Comparison of ENCODE assay signal across 1 fruit fly cellular context in genomic region chrX:6528508-6528998, dm6.
TF ChIP-seq lines count a peak whose summit lies in the region.

Gene Agxt, plus strand, starts transcription at chrX:6528948.

TF ChIP-seq in whole organism, embryonic, 481 proteins besides CTCF, POLR2A, EP300 and RAD21 (continued from another document and continues in another):
- TF ChIP-seq insv (GFP tag; optimal IDR thresholded peaks at IDR 0.05; lab: Kevin White, UChicago) (no peak), Atf6 (GFP tag; IDR thresholded peaks at IDR 0.05; lab: Robert Waterston, UW) (no peak), sna (GFP tag; IDR thresholded peaks at IDR 0.05; lab: Robert Waterston, UW; ENCODE audit: partially characterized antibody) (no peak), rib (GFP tag; IDR thresholded peaks at IDR 0.05; lab: Robert Waterston, UW) (no peak), bcd (GFP tag; optimal IDR thresholded peaks at IDR 0.05; lab: Kevin White, UChicago) (no peak), CG14710 (tag; optimal IDR thresholded peaks at IDR 0.05; lab: Kevin White, UChicago) (no peak), pho (GFP tag; optimal IDR thresholded peaks at IDR 0.05; lab: Kevin White, UChicago) (no peak), corto (GFP tag; optimal IDR thresholded peaks at IDR 0.05; lab: Kevin White, UChicago) (no peak), CG3281 (GFP tag; optimal IDR thresholded peaks at IDR 0.05; lab: Kevin White, UChicago) (no peak), Hmr (GFP tag; optimal IDR thresholded peaks at IDR 0.05; lab: Kevin White, UChicago) (peak; percentile 28), CG17361 (GFP tag; IDR thresholded peaks at IDR 0.05; lab: Robert Waterston, UW) (no peak), ERR (GFP tag; optimal IDR thresholded peaks at IDR 0.05; lab: Kevin White, UChicago) (no peak), Stat92E (GFP tag; optimal IDR thresholded peaks at IDR 0.05; lab: Kevin White, UChicago) (no peak), fd64A (GFP tag; optimal IDR thresholded peaks at IDR 0.05; lab: Kevin White, UChicago) (no peak), CG11398 (GFP tag; optimal IDR thresholded peaks at IDR 0.05; lab: Kevin White, UChicago) (no peak), CG10654 (GFP tag; optimal IDR thresholded peaks at IDR 0.05; lab: Kevin White, UChicago) (no peak), Antp (GFP tag; optimal IDR thresholded peaks at IDR 0.05; lab: Kevin White, UChicago) (no peak), Bgb (GFP tag; IDR thresholded peaks at IDR 0.05; lab: Robert Waterston, UW; ENCODE audit: partially characterized antibody) (no peak), zen (tag; optimal IDR thresholded peaks at IDR 0.05; lab: Kevin White, UChicago) (no peak), ftz-f1 (GFP tag; optimal IDR thresholded peaks at IDR 0.05; lab: Kevin White, UChicago) (peak; percentile 23), mam (GFP tag; optimal IDR thresholded peaks at IDR 0.05; lab: Kevin White, UChicago) (peak; percentile 17), D (optimal IDR thresholded peaks at IDR 0.05; lab: Kevin White, UChicago) (no peak), D (GFP tag; optimal IDR thresholded peaks at IDR 0.05; lab: Kevin White, UChicago) (no peak), NC2β (GFP tag; optimal IDR thresholded peaks at IDR 0.05; lab: Kevin White, UChicago) (no peak), Rfx (GFP tag; IDR thresholded peaks at IDR 0.05; lab: Robert Waterston, UW) (peak; percentile 56; the same call in 1 of the 2 replicates), nerfin-1 (tag; optimal IDR thresholded peaks at IDR 0.05; lab: Kevin White, UChicago) (no peak), CG13894 (tag; optimal IDR thresholded peaks at IDR 0.05; lab: Kevin White, UChicago) (no peak), cad (GFP tag; optimal IDR thresholded peaks at IDR 0.05; lab: Kevin White, UChicago) (no peak), Neu2 (GFP tag; optimal IDR thresholded peaks at IDR 0.05; lab: Kevin White, UChicago; ENCODE audit: borderline replicate concordance) (no peak), tio (GFP tag; optimal IDR thresholded peaks at IDR 0.05; lab: Kevin White, UChicago) (no peak), CG13287 (GFP tag; IDR thresholded peaks at IDR 0.05; lab: Robert Waterston, UW; ENCODE audit: partially characterized antibody) (no peak), Taf1 (GFP tag; IDR thresholded peaks at IDR 0.05; lab: Robert Waterston, UW) (no peak), CG7786 (GFP tag; optimal IDR thresholded peaks at IDR 0.05; lab: Kevin White, UChicago) (no peak), vfl (GFP tag; optimal IDR thresholded peaks at IDR 0.05; lab: Kevin White, UChicago) (no peak), lilli (GFP tag; optimal IDR thresholded peaks at IDR 0.05; lab: Kevin White, UChicago) (no peak), Kr (GFP tag; optimal IDR thresholded peaks at IDR 0.05; lab: Kevin White, UChicago) (no peak), CG8089 (GFP tag; optimal IDR thresholded peaks at IDR 0.05; lab: Kevin White, UChicago) (no peak), Fer2 (tag; optimal IDR thresholded peaks at IDR 0.05; lab: Kevin White, UChicago) (no peak), CG9215 (GFP tag; IDR thresholded peaks at IDR 0.05; lab: Robert Waterston, UW) (no peak), CG5180 (GFP tag; optimal IDR thresholded peaks at IDR 0.05; lab: Kevin White, UChicago) (no peak), CG14014 (GFP tag; IDR thresholded peaks at IDR 0.05; lab: Robert Waterston, UW) (0 out of 2 replicates have a peak, but pooled peaks have one; percentile 10), BtbVII (GFP tag; optimal IDR thresholded peaks at IDR 0.05; lab: Kevin White, UChicago) (no peak), Xrp1 (GFP tag; IDR thresholded peaks at IDR 0.05; lab: Robert Waterston, UW) (peak; percentile 44; the same call in 1 of the 2 replicates), zfh1 (GFP tag; IDR thresholded peaks at IDR 0.05; lab: Robert Waterston, UW) (no peak), CG12071 (GFP tag; optimal IDR thresholded peaks at IDR 0.05; lab: Kevin White, UChicago) (no peak), CG15073 (GFP tag; optimal IDR thresholded peaks at IDR 0.05; lab: Kevin White, UChicago) (no peak), D19B (GFP tag; optimal IDR thresholded peaks at IDR 0.05; lab: Kevin White, UChicago) (no peak), Ptx1 (GFP tag; IDR thresholded peaks at IDR 0.05; lab: Robert Waterston, UW) (peak; percentile 53), dpn (GFP tag; optimal IDR thresholded peaks at IDR 0.05; lab: Kevin White, UChicago) (peak in 1 of 2 experiments; percentile 11), C15 (GFP tag; IDR thresholded peaks at IDR 0.05; lab: Robert Waterston, UW) (no peak), chif (GFP tag; optimal IDR thresholded peaks at IDR 0.05; lab: Kevin White, UChicago) (no peak), kah (GFP tag; optimal IDR thresholded peaks at IDR 0.05; lab: Kevin White, UChicago) (no peak), Gsc (GFP tag; IDR thresholded peaks at IDR 0.05; lab: Robert Waterston, UW) (no peak), shn (GFP tag; optimal IDR thresholded peaks at IDR 0.05; lab: Kevin White, UChicago) (no peak), Doc2 (GFP tag; IDR thresholded peaks at IDR 0.05; lab: Robert Waterston, UW) (no peak), Fer1 (GFP tag; optimal IDR thresholded peaks at IDR 0.05; lab: Kevin White, UChicago) (peak; percentile 0), emc (GFP tag; optimal IDR thresholded peaks at IDR 0.05; lab: Kevin White, UChicago) (no peak), CG6683 (GFP tag; optimal IDR thresholded peaks at IDR 0.05; lab: Kevin White, UChicago) (no peak), CG6654 (GFP tag; optimal IDR thresholded peaks at IDR 0.05; lab: Kevin White, UChicago) (no peak), BEAF-32 (GFP tag; optimal IDR thresholded peaks at IDR 0.05; lab: Kevin White, UChicago) (no peak), CHES-1-like (GFP tag; optimal IDR thresholded peaks at IDR 0.05; lab: Kevin White, UChicago) (no peak), dan (GFP tag; IDR thresholded peaks at IDR 0.05; lab: Robert Waterston, UW) (no peak), ro (GFP tag; IDR thresholded peaks at IDR 0.05; lab: Robert Waterston, UW) (no peak), dmrt11E (tag; optimal IDR thresholded peaks at IDR 0.05; lab: Kevin White, UChicago) (no peak), chm (GFP tag; IDR thresholded peaks at IDR 0.05; lab: Robert Waterston, UW) (no peak), gfzf (GFP tag; optimal IDR thresholded peaks at IDR 0.05; lab: Kevin White, UChicago) (no peak), lab (GFP tag; optimal IDR thresholded peaks at IDR 0.05; lab: Kevin White, UChicago) (peak; percentile 58), CG10543 (GFP tag; optimal IDR thresholded peaks at IDR 0.05; lab: Kevin White, UChicago) (no peak), CG12942 (GFP tag; optimal IDR thresholded peaks at IDR 0.05; lab: Kevin White, UChicago) (no peak), gsb-n (tag; optimal IDR thresholded peaks at IDR 0.05; lab: Kevin White, UChicago) (no peak), CG2129 (GFP tag; IDR thresholded peaks at IDR 0.05; lab: Robert Waterston, UW; ENCODE audit: partially characterized antibody) (no peak), crp (GFP tag; optimal IDR thresholded peaks at IDR 0.05; lab: Kevin White, UChicago) (no peak), CG3065 (GFP tag; optimal IDR thresholded peaks at IDR 0.05; lab: Kevin White, UChicago) (no peak), CG5953 (GFP tag; IDR thresholded peaks at IDR 0.05; lab: Robert Waterston, UW) (no peak), CG30020 (tag; optimal IDR thresholded peaks at IDR 0.05; lab: Kevin White, UChicago) (no peak), z (GFP tag; IDR thresholded peaks at IDR 0.05; lab: Robert Waterston, UW) (no peak), Six4 (GFP tag; optimal IDR thresholded peaks at IDR 0.05; lab: Kevin White, UChicago) (no peak), CG8765 (GFP tag; IDR thresholded peaks at IDR 0.05; lab: Robert Waterston, UW) (no peak), sug (tag; optimal IDR thresholded peaks at IDR 0.05; lab: Kevin White, UChicago) (no peak), Hr3 (GFP tag; optimal IDR thresholded peaks at IDR 0.05; lab: Kevin White, UChicago) (no peak), ash1 (GFP tag; optimal IDR thresholded peaks at IDR 0.05; lab: Kevin White, UChicago) (no peak), oc (tag; optimal IDR thresholded peaks at IDR 0.05; lab: Kevin White, UChicago) (no peak), toy (GFP tag; IDR thresholded peaks at IDR 0.05; lab: Robert Waterston, UW) (no peak), Atf-2 (GFP tag; optimal IDR thresholded peaks at IDR 0.05; lab: Kevin White, UChicago) (no peak), ind (GFP tag; optimal IDR thresholded peaks at IDR 0.05; lab: Kevin White, UChicago) (no peak), Med (GFP tag; lab: Kevin White, UChicago) (peak; percentile 75), danr (GFP tag; IDR thresholded peaks at IDR 0.05; lab: Robert Waterston, UW) (no peak), chinmo (GFP tag; IDR thresholded peaks at IDR 0.05; lab: Robert Waterston, UW; ENCODE audit: partially characterized antibody) (0 out of 4 replicates have a peak, but pooled peaks have one; percentile 26), lov (optimal IDR thresholded peaks at IDR 0.05; lab: Kevin White, UChicago) (no peak), lov (GFP tag; IDR thresholded peaks at IDR 0.05; lab: Robert Waterston, UW) (no peak), Blimp-1 (GFP tag; optimal IDR thresholded peaks at IDR 0.05; lab: Kevin White, UChicago) (no peak), bowl (GFP tag; IDR thresholded peaks at IDR 0.05; lab: Robert Waterston, UW) (no peak), CG17829 (tag; optimal IDR thresholded peaks at IDR 0.05; lab: Kevin White, UChicago) (no peak), nau (GFP tag; optimal IDR thresholded peaks at IDR 0.05; lab: Kevin White, UChicago) (no peak), Ets65A (GFP tag; lab: Kevin White, UChicago) (no peak), sob (GFP tag; IDR thresholded peaks at IDR 0.05; lab: Robert Waterston, UW) (0 out of 2 replicates have a peak, but pooled peaks have one; percentile 20), Abd-B (GFP tag; optimal IDR thresholded peaks at IDR 0.05; lab: Kevin White, UChicago) (no peak), zfh2 (GFP tag; optimal IDR thresholded peaks at IDR 0.05; lab: Kevin White, UChicago) (no peak), CG3163 (GFP tag; optimal IDR thresholded peaks at IDR 0.05; lab: Kevin White, UChicago) (no peak), CG6791 (GFP tag; IDR thresholded peaks at IDR 0.05; lab: Robert Waterston, UW; ENCODE audit: partially characterized antibody) (no peak), ab (GFP tag; optimal IDR thresholded peaks at IDR 0.05; lab: Kevin White, UChicago) (no peak), Nf-YB (GFP tag; optimal IDR thresholded peaks at IDR 0.05; lab: Kevin White, UChicago) (no peak), vnd (GFP tag; IDR thresholded peaks at IDR 0.05; lab: Robert Waterston, UW; ENCODE audit: partially characterized antibody) (no peak), MESR4 (GFP tag; optimal IDR thresholded peaks at IDR 0.05; lab: Kevin White, UChicago) (no peak), Adf1 (GFP tag; IDR thresholded peaks at IDR 0.05; lab: Robert Waterston, UW) (no peak), fru (optimal IDR thresholded peaks at IDR 0.05; lab: Kevin White, UChicago) (no peak), Vsx1 (GFP tag; optimal IDR thresholded peaks at IDR 0.05; lab: Kevin White, UChicago) (no peak), E2f2 (GFP tag; IDR thresholded peaks at IDR 0.05; lab: Robert Waterston, UW) (no peak), CG11504 (tag; optimal IDR thresholded peaks at IDR 0.05; lab: Kevin White, UChicago) (peak; percentile 28), HHEX (GFP tag; optimal IDR thresholded peaks at IDR 0.05; lab: Kevin White, UChicago) (no peak), eve (GFP tag; optimal IDR thresholded peaks at IDR 0.05; lab: Kevin White, UChicago) (no peak), pfk (GFP tag; optimal IDR thresholded peaks at IDR 0.05; lab: Kevin White, UChicago) (no peak), sd (tag; optimal IDR thresholded peaks at IDR 0.05; lab: Kevin White, UChicago) (no peak), H2.0 (GFP tag; IDR thresholded peaks at IDR 0.05; lab: Robert Waterston, UW) (no peak), maf-S (GFP tag; optimal IDR thresholded peaks at IDR 0.05; lab: Kevin White, UChicago) (no peak), CG2202 (tag; optimal IDR thresholded peaks at IDR 0.05; lab: Kevin White, UChicago) (no peak), CG6254 (GFP tag; optimal IDR thresholded peaks at IDR 0.05; lab: Kevin White, UChicago) (no peak), Poxn (GFP tag; IDR thresholded peaks at IDR 0.05; lab: Robert Waterston, UW) (no peak), CG34224 (GFP tag; IDR thresholded peaks at IDR 0.05; lab: Robert Waterston, UW; ENCODE audit: partially characterized antibody) (no peak), CG12236 (GFP tag; optimal IDR thresholded peaks at IDR 0.05; lab: Kevin White, UChicago) (no peak), CG7271 (tag; optimal IDR thresholded peaks at IDR 0.05; lab: Kevin White, UChicago) (no peak), CG9817 (tag; optimal IDR thresholded peaks at IDR 0.05; lab: Kevin White, UChicago) (no peak), inv (GFP tag; IDR thresholded peaks at IDR 0.05; lab: Robert Waterston, UW; ENCODE audit: partially characterized antibody) (no peak), CG15269 (tag; optimal IDR thresholded peaks at IDR 0.05; lab: Kevin White, UChicago) (peak; percentile 15), org-1 (GFP tag; optimal IDR thresholded peaks at IDR 0.05; lab: Kevin White, UChicago) (no peak), fd102C (GFP tag; optimal IDR thresholded peaks at IDR 0.05; lab: Kevin White, UChicago) (no peak), CG7987 (GFP tag; optimal IDR thresholded peaks at IDR 0.05; lab: Kevin White, UChicago) (no peak), CG12744 (GFP tag; optimal IDR thresholded peaks at IDR 0.05; lab: Kevin White, UChicago) (no peak), onecut (GFP tag; IDR thresholded peaks at IDR 0.05; lab: Robert Waterston, UW) (no peak), CG8388 (GFP tag; optimal IDR thresholded peaks at IDR 0.05; lab: Kevin White, UChicago) (no peak), pzg (GFP tag; optimal IDR thresholded peaks at IDR 0.05; lab: Kevin White, UChicago) (no peak), CG12155 (GFP tag; optimal IDR thresholded peaks at IDR 0.05; lab: Kevin White, UChicago) (no peak), gsb (GFP tag; IDR thresholded peaks at IDR 0.05; lab: Robert Waterston, UW) (no peak), Ssrp (tag; optimal IDR thresholded peaks at IDR 0.05; lab: Kevin White, UChicago) (no peak), tgo (GFP tag; IDR thresholded peaks at IDR 0.05; lab: Robert Waterston, UW) (peak; percentile 44; the same call in 1 of the 3 replicates), crol (GFP tag; IDR thresholded peaks at IDR 0.05; lab: Robert Waterston, UW) (no peak), CG3995 (GFP tag; optimal IDR thresholded peaks at IDR 0.05; lab: Kevin White, UChicago) (no peak), CG11560 (tag; IDR thresholded peaks at IDR 0.05; lab: Robert Waterston, UW) (no peak), pros (GFP tag; optimal IDR thresholded peaks at IDR 0.05; lab: Kevin White, UChicago) (no peak), run (tag; optimal IDR thresholded peaks at IDR 0.05; lab: Kevin White, UChicago) (no peak)
